Worm (Caenorhabditis elegans): Measurements from ENCODE around the gene B0554.7.

Gene B0554.7

DNA sequence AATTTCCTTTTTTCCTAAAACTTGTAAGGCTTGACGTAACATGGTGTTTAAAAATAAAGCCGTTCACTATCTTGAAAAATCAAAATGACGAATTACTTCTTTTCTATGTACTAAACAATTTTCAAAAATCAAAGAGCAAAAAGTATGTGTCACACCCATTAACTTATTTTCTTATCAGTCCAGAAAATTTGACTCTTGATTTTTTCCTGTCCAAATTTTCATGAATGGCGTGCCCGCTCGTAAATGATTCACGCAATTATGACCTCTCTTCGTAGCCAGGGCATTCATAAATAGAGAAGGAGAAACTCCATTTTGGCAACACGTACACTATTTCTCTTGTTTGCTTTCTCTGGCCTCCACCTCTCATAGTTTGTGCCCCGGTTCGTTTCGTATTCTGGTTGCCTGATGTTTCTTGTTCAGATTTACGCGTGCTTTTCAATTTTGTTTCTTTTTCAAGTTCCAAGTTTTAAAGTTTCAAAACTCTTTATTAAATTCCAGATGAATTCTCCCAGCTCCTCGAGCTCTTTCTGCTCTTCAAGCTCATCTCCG is 36.9 kb upstream of the B0554.7 start, which contains the start of gene nhr-55:
TSS of gene nhr-55 (plus strand) at position 499 of the 549 bp plus-strand sequence.
- TF ChIP-seq rnt-1 (tag; optimal IDR thresholded peaks at IDR 0.05) (no peak), ceh-2 (tag; optimal IDR thresholded peaks at IDR 0.05) (no peak), ceh-19 (GFP tag; optimal IDR thresholded peaks at IDR 0.05) (no peak), ttx-3 (tag; optimal IDR thresholded peaks at IDR 0.05) (no peak), fax-1 (tag; optimal IDR thresholded peaks at IDR 0.05) (no peak), tbx-2 (tag; optimal IDR thresholded peaks at IDR 0.05) (no peak), dve-1 (tag; optimal IDR thresholded peaks at IDR 0.05) (no peak), ahr-1 (tag; optimal IDR thresholded peaks at IDR 0.05) (no peak), ceh-30 (tag; optimal IDR thresholded peaks at IDR 0.05) (no peak), fkh-6 (tag; optimal IDR thresholded peaks at IDR 0.05) (no peak), lin-11 (tag; optimal IDR thresholded peaks at IDR 0.05) (no peak), nhr-232 (tag; optimal IDR thresholded peaks at IDR 0.05) (no peak), zip-5 (tag; optimal IDR thresholded peaks at IDR 0.05) (no peak), mec-3 (tag; optimal IDR thresholded peaks at IDR 0.05; ENCODE audit: borderline replicate concordance) (no peak), syd-9 (tag; optimal IDR thresholded peaks at IDR 0.05) (no peak), sox-2 (GFP tag; IDR thresholded peaks at IDR 0.05) (no peak), pag-3 (tag; optimal IDR thresholded peaks at IDR 0.05; ENCODE audit: borderline replicate concordance) (no peak), C38D4.7 (GFP tag; optimal IDR thresholded peaks at IDR 0.05) (no peak), hlh-8 (tag; optimal IDR thresholded peaks at IDR 0.05) (no peak)

- TF ChIP-seq fkh-6 (tag; optimal IDR thresholded peaks at IDR 0.05) (no peak), mec-3 (tag; optimal IDR thresholded peaks at IDR 0.05; ENCODE audit: borderline replicate concordance) (no peak), ceh-48 (tag; optimal IDR thresholded peaks at IDR 0.05) (no peak), odd-2 (tag; optimal IDR thresholded peaks at IDR 0.05) (no peak), ttx-3 (tag; optimal IDR thresholded peaks at IDR 0.05) (no peak), madf-2 (tag; optimal IDR thresholded peaks at IDR 0.05) (no peak)
Measured at ce11 chrV:474516-474915, 33.7 kb upstream of the B0554.7 start, which contains the start of gene nhr-99. TSS of gene nhr-99 (plus strand) at chrV:474778.

DNA sequence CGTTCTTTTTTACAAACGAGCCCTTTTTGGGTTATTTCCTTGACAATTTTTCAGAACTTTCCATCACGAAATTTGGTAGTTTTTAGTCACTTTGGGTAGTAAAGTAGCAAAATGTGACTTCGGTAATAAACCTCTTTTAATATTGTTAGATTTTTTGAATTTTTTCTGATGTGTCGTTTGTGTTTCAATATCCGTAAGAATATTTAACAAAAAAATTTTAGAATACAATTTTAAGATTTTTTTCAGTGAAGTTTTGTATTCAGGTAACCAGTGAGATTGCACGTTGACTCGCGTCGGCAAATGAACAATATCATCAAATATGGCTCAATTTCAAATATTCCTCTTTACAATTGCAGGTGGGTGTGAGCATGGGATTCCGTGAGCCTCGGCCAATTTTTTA is 31.8 kb upstream of the B0554.7 start, which contains the start of gene srt-31:
TSS of gene srt-31 (plus strand) at position 301 of the 400 bp plus-strand sequence.
- TF ChIP-seq ceh-6 (GFP tag; optimal IDR thresholded peaks at IDR 0.05) (no peak), odd-2 (tag; optimal IDR thresholded peaks at IDR 0.05) (no peak), madf-2 (tag; optimal IDR thresholded peaks at IDR 0.05) (no peak), sox-4 (tag; optimal IDR thresholded peaks at IDR 0.05) (no peak), nhr-232 (tag; optimal IDR thresholded peaks at IDR 0.05) (no peak), fax-1 (tag; optimal IDR thresholded peaks at IDR 0.05) (no peak), ceh-22 (tag; optimal IDR thresholded peaks at IDR 0.05) (no peak), mec-3 (tag; optimal IDR thresholded peaks at IDR 0.05; ENCODE audit: borderline replicate concordance) (no peak)

DNA sequence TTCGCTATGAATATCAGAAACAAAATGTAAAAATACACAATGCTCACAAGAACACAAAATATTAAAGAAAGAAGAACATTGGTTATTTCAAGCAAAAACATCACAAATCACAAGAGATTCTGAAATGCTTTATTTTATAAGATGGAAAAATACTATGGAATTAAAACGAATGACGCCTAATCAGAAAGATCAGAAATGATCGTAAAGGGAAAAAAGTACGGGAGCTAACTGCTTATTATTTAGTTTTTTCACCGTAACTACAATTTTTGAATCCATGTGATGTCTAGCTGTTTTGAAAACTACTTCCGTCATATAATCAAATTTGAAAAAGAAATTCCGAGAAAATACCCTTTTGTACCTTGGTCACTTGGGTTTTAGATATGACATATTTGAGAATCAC is 27.6 kb upstream of the B0554.7 start, which contains the start of gene srbc-57:
TSS of gene srbc-57 (minus strand) at position 101 of the 400 bp plus-strand sequence.
- TF ChIP-seq ceh-24 (tag; optimal IDR thresholded peaks at IDR 0.05), result no peak
- no peak for TF ChIP-seq ceh-31 (tag; optimal IDR thresholded peaks at IDR 0.05)
- no peak for TF ChIP-seq ceh-14 (tag; optimal IDR thresholded peaks at IDR 0.05)
- TF ChIP-seq sox-4 (tag; optimal IDR thresholded peaks at IDR 0.05), result no peak
- TF ChIP-seq hlh-13 (GFP tag; optimal IDR thresholded peaks at IDR 0.05), result no peak
- TF ChIP-seq ceh-22 (tag; optimal IDR thresholded peaks at IDR 0.05), result no peak
- no peak for TF ChIP-seq eyg-1 (tag; optimal IDR thresholded peaks at IDR 0.05)
- no peak for TF ChIP-seq nhr-11 (tag; optimal IDR thresholded peaks at IDR 0.05)
- no peak for TF ChIP-seq ceh-18 (tag; optimal IDR thresholded peaks at IDR 0.05)
- no peak for TF ChIP-seq syd-9 (tag; optimal IDR thresholded peaks at IDR 0.05)
- TF ChIP-seq gmeb-2 (tag; optimal IDR thresholded peaks at IDR 0.05), result no peak
- TF ChIP-seq hlh-6 (tag; optimal IDR thresholded peaks at IDR 0.05), result no peak
- no peak for TF ChIP-seq unc-42 (tag; optimal IDR thresholded peaks at IDR 0.05)
- no peak for TF ChIP-seq ceh-9 (tag; optimal IDR thresholded peaks at IDR 0.05)
